Worm (Caenorhabditis elegans): ENCODE measurements around the gene F14H8.4.

DNA sequence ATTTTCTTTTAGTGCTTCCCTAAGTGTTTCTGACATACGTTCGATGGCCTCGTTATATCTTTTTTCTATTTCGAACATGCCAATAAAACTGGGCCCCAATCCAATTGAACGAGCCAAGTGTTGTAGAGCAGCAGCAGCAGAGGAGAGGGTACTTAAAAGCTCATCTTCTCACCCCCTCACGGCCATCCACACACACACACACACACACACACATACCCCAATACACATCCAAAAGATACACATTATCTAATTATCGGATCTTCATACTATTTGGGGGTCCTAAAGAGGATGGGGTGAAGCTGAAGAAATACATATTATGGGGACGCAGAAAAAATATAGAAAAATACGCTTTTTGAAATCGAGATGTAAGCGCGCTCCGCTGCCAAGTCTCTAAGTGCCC is 49.1 kb downstream of the F14H8.4 start:
- TF ChIP-seq unc-62 (GFP tag; optimal IDR thresholded peaks at IDR 0.05): no peak
- TF ChIP-seq R02D3.7 (tag; optimal IDR thresholded peaks at IDR 0.05): no peak
- no peak for TF ChIP-seq nhr-76 (tag; optimal IDR thresholded peaks at IDR 0.05)
- no peak for TF ChIP-seq nhr-237 (tag; optimal IDR thresholded peaks at IDR 0.05)
- TF ChIP-seq jun-1 (tag; optimal IDR thresholded peaks at IDR 0.05): no peak
- TF ChIP-seq lsy-12 (tag; optimal IDR thresholded peaks at IDR 0.05): no peak
- no peak for TF ChIP-seq snpc-4 (tag; optimal IDR thresholded peaks at IDR 0.05)

Data from whole organism, L3 larva.